Worm (Caenorhabditis elegans): ENCODE data around the gene clec-25.

clec-25 gene

ce11 chrV:16831921-16832320, 11.1 kb upstream of the clec-25 start, which contains the start of gene srh-215:
TSS of gene srh-215 (minus strand) at chrV:16832021.
- TF ChIP-seq unc-62 (GFP tag; optimal IDR thresholded peaks at IDR 0.05) = no peak

- no peak for TF ChIP-seq unc-62 (GFP tag; optimal IDR thresholded peaks at IDR 0.05)
Measured at ce11 chrV:16832865-16833264, 10.2 kb upstream of the clec-25 start, which contains the start of gene phy-3. TSS of gene phy-3 (plus strand) at chrV:16833165.

ce11 chrV:16833672-16834071, 9.4 kb upstream of the clec-25 start:
- no peak for TF ChIP-seq unc-62 (GFP tag; optimal IDR thresholded peaks at IDR 0.05)

ce11 chrV:16834989-16835388, 8.1 kb upstream of the clec-25 start, which contains the start of gene tni-3:
TSS of gene tni-3 (minus strand) at chrV:16835128.
- no peak for TF ChIP-seq unc-62 (GFP tag; optimal IDR thresholded peaks at IDR 0.05)

DNA sequence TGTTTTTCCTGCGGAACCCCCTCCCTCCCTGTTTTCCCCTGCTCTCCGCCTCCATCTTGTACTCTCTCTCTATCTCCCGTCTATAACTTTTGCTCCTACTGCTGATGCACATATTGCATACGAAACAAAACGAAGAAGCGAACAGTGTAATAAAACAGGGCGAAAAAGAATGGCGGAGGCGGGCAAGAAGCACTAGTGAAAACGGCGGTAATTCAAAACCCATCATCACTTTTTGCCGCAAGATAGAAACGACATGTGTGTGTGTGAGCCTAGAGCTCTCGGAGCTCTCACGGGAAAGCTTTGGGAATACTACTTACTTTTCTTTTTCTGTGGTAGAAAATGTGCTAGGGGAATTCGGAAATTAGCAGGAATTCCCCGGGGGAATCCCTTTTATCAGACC, 6.9 kb upstream of the clec-25 start:
- TF ChIP-seq unc-62 (GFP tag; optimal IDR thresholded peaks at IDR 0.05) = no peak

- TF ChIP-seq unc-62 (GFP tag; optimal IDR thresholded peaks at IDR 0.05) = no peak
Measured at ce11 chrV:16838435-16838834, 4.6 kb upstream of the clec-25 start.

DNA sequence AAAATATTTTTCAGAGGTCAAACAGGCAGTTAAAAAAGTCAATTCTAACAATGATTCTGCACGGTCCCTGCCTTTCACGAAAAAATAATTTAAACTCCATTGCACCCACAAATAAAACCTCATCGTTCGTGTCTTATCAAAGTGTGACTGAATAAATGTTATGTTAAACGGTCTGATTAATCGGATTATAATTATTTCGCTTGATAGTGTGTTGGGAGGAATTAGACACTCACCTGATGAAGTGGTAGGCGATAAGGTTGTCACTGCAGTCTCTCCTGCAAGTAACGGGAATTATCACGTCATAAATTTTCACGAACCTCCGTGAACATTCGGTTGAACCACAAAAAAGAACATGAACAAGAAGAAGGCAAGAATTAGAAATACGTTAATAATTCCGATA, 2.8 kb upstream of the clec-25 start:
- no peak for TF ChIP-seq unc-62 (GFP tag; optimal IDR thresholded peaks at IDR 0.05)

ce11 chrV:16840961-16841360, 2.1 kb upstream of the clec-25 start, which contains the start of gene clec-40:
TSS of gene clec-40 (minus strand) at chrV:16841061.
- no peak for TF ChIP-seq unc-62 (GFP tag; optimal IDR thresholded peaks at IDR 0.05)

- TF ChIP-seq unc-62 (GFP tag; optimal IDR thresholded peaks at IDR 0.05) = no peak
Measured at ce11 chrV:16848498-16848897, 5.5 kb downstream of the clec-25 start, which contains the start of the genes clec-36 and clec-26. TSS of gene clec-36 (minus strand) at chrV:16848598. TSS of gene clec-26 (plus strand) at chrV:16848611.

DNA sequence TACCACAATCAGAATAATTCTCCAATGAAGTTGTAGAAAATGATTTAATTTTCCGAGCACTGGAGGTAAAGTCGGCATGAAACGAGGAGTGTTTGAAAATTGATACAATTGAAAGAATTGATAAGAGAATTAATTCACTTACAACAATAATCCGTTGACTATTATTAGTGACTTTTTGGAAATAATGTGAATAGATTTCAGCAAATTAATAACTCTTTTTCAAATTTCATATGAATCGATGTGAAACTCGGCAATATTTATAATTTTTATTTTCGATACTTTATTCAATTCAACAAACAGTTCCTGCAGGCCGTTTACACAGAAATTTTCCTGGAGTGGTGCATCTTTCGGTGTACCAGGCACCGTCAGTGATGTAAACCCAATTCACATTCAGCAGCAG, 9.0 kb downstream of the clec-25 start, which contains the start of gene clec-37:
clec-37 (minus strand) TSS at position 101 of the 400 bp plus-strand sequence.
- TF ChIP-seq unc-62 (GFP tag; optimal IDR thresholded peaks at IDR 0.05) = no peak

DNA sequence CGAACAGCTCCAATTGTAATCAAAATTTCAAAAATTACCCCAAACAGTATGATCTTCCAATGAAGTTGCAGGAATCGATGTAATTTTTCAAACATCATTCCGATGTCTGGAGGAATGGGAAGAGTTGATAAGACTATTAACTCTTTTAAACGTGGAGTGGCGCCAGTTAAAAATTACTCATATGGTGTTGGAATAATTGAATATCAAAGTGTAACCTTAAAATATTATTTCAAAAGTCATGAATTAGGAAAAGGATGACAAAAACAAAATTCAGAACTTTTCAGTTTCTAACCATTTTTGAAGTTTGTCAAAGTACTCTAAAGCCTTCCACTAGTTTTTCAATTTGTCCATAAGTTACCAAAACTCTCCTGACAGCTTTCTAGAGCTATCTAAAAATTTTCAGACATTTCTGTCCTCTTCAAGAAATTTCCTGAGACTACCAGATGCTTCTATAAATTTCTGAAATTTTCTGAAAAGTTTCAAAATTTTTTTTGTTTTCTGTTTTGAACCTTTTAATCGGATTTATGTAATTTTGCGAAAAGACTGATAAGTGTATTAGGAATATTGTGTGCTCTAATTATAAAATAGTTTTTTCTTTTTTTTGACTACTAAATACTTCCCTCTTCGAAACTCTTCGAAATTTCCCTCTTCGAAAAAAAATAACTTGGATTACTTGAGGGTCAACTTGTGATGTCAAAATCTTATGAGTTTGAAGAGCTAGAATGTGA, 11.1 kb downstream of the clec-25 start, which contains the start of the genes clec-35 and clec-27:
clec-35 (minus strand) TSS at position 101 of the 728 bp plus-strand sequence.
clec-27 (plus strand) TSS at position 678 of the 728 bp plus-strand sequence.
- TF ChIP-seq unc-62 (GFP tag; optimal IDR thresholded peaks at IDR 0.05) = no peak

DNA sequence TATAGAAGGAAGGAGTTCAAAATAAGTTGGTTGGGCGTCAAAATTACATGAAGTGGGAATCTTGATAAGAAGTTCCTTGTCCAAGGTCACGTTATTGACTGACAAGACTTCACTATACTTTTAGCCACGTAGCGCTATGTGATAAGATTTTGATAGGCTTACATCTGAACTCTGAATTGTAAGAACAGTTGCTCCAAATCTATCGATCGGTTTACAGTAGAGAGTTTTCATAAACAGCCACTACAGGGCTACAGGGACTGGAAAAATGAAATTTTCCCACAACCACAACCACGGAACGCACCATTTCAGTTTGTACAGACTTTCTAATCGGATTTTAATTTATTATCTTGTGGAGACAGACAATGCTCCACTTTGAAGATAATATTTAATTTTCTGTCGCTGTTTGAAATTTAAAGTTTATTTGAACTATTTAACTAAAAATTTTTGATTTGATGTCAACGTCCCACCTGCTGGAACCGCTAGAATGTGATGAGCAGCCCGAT, 15.0 kb downstream of the clec-25 start, which contains the start of the genes clec-31 and clec-22:
clec-31 (minus strand) TSS at position 101 of the 503 bp plus-strand sequence.
clec-22 (plus strand) TSS at position 453 of the 503 bp plus-strand sequence.
- no peak for TF ChIP-seq unc-62 (GFP tag; optimal IDR thresholded peaks at IDR 0.05)

ce11 chrV:16861719-16862118, 18.7 kb downstream of the clec-25 start, which contains the start of the genes clec-32 and clec-24:
TSS of gene clec-32 (minus strand) at chrV:16861819.
TSS of gene clec-24 (plus strand) at chrV:16862012.
- no peak for TF ChIP-seq unc-62 (GFP tag; optimal IDR thresholded peaks at IDR 0.05)

DNA sequence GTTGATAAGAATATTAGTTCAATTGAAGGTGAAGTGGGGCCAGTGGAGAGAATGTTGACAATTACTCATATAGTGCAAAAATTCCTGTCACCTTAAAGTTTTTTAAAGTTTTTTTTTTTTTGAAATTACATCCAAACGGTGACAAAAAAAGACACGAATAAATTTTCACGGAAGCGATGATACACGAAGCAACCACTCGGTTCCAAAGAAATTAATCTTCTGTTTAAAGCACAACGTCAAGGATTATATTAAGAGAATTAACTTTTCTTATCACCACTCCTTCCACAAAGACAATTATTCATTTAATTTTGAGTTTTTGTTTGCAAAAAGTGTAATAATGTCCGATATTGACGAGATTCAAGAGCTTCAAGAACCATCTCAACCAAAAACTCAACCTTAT, 22.4 kb downstream of the clec-25 start, which contains the start of gene clec-28:
clec-28 (plus strand) TSS at position 301 of the 400 bp plus-strand sequence.
- TF ChIP-seq unc-62 (GFP tag; optimal IDR thresholded peaks at IDR 0.05) = no peak

DNA sequence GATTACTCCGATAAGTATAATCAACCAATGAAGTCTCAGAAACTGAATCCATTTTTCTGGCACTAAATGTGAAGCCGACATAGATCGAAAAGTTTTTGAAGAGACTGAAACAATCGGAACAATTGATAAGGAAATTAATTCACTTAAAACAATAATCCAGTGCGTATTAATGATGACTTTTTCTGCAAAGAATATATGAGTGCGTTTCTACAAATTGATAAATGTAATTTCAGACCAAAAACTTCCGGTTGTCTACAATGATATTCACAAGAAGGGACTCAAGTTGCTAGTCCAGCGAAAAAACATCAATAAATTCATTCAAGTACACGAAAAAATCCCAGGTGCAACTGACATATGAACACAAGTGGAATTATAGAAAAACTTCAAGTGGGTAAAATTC, 26.7 kb downstream of the clec-25 start, which contains the start of gene clec-33:
clec-33 (minus strand) TSS at position 101 of the 400 bp plus-strand sequence.
- TF ChIP-seq unc-62 (GFP tag; optimal IDR thresholded peaks at IDR 0.05) = no peak

ce11 chrV:16871387-16871786, 28.3 kb downstream of the clec-25 start, which contains the start of gene thn-4:
TSS of gene thn-4 (minus strand) at chrV:16871487.
- no peak for TF ChIP-seq unc-62 (GFP tag; optimal IDR thresholded peaks at IDR 0.05)

All from whole organism, dauer.